Fruit fly (Drosophila melanogaster): Measurements from ENCODE around the gene GILT2.

Gene GILT2

DNA sequence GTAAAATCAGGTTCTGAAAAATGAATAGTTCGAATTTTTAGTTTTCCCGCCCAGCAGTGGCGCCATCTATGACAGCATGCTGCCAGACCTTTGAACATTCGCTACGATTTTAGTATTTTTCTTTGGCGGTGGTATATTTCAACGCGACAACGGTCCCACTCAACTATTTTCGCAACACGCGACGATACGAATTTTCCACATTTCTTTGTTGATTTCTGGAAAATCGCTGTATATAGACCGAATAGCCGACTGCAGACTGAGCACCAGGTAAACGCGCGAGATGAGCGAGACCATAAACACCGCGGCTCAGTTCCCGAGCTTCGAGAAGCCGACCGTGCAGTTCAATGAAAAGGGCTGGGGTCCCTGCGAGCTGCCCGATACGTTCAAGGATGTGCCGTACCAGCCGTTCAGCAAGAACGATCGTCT lies 1.2 kb downstream of the GILT2 start, which contains the start of gene eIF3d1 (continued):
- TF ChIP-seq ken (GFP tag; IDR thresholded peaks at IDR 0.05) (peak; percentile 44; the same call in 1 of the 3 replicates), CG11696 (GFP tag; IDR thresholded peaks at IDR 0.05) (no peak), pzg (GFP tag; optimal IDR thresholded peaks at IDR 0.05) (peak; percentile 95), Ets97D (GFP tag; optimal IDR thresholded peaks at IDR 0.05) (peak; percentile 77), CG2120 (GFP tag; optimal IDR thresholded peaks at IDR 0.05) (peak; percentile 34), CG12219 (GFP tag; optimal IDR thresholded peaks at IDR 0.05) (no peak), CG32767 (GFP tag; IDR thresholded peaks at IDR 0.05) (0 out of 2 replicates have a peak, but pooled peaks have one; percentile 17), CG30403 (GFP tag; optimal IDR thresholded peaks at IDR 0.05) (peak; percentile 20), vnd (GFP tag; IDR thresholded peaks at IDR 0.05; ENCODE audit: partially characterized antibody) (no peak), Opbp (GFP tag; IDR thresholded peaks at IDR 0.05; ENCODE audit: partially characterized antibody) (peak; percentile 41; the same call in 1 of the 3 replicates), HmgZ (tag; optimal IDR thresholded peaks at IDR 0.05) (peak; percentile 44), CG10267 (tag; optimal IDR thresholded peaks at IDR 0.05) (peak; percentile 58), Spps (tag; optimal IDR thresholded peaks at IDR 0.05) (no peak), pum (GFP tag; optimal IDR thresholded peaks at IDR 0.05) (peak; percentile 26), eve (GFP tag; optimal IDR thresholded peaks at IDR 0.05) (no peak), MESR4 (GFP tag; optimal IDR thresholded peaks at IDR 0.05) (peak; percentile 73), tgo (GFP tag; IDR thresholded peaks at IDR 0.05) (no peak), CG33213 (GFP tag; optimal IDR thresholded peaks at IDR 0.05) (peak; percentile 22), CG10274 (GFP tag; optimal IDR thresholded peaks at IDR 0.05) (no peak), Scr (GFP tag; IDR thresholded peaks at IDR 0.05; ENCODE audit: partially characterized antibody) (peak; percentile 25), Xbp1 (GFP tag; optimal IDR thresholded peaks at IDR 0.05) (peak; percentile 55), Bdp1 (GFP tag; optimal IDR thresholded peaks at IDR 0.05) (peak; percentile 41), dati (GFP tag; IDR thresholded peaks at IDR 0.05) (0 out of 2 replicates have a peak, but pooled peaks have one; percentile 20), Sin3A (optimal IDR thresholded peaks at IDR 0.05) (peak; percentile 73), Nf-YB (GFP tag; optimal IDR thresholded peaks at IDR 0.05) (no peak), chm (GFP tag; IDR thresholded peaks at IDR 0.05) (0 out of 2 replicates have a peak, but pooled peaks have one; percentile 37), twi (tag; optimal IDR thresholded peaks at IDR 0.05) (no peak), ewg (GFP tag; optimal IDR thresholded peaks at IDR 0.05) (peak; percentile 9), CG10654 (GFP tag; optimal IDR thresholded peaks at IDR 0.05) (peak; percentile 3), CG6689 (GFP tag; IDR thresholded peaks at IDR 0.05) (no peak), CG1603 (tag; optimal IDR thresholded peaks at IDR 0.05) (no peak), CG43689 (GFP tag; IDR thresholded peaks at IDR 0.05) (no peak), CG42726 (GFP tag; IDR thresholded peaks at IDR 0.05; ENCODE audit: partially characterized antibody) (peak; percentile 5; the same call in 1 of the 2 replicates), wek (GFP tag; optimal IDR thresholded peaks at IDR 0.05) (no peak), Bgb (GFP tag; IDR thresholded peaks at IDR 0.05; ENCODE audit: partially characterized antibody) (peak; percentile 21; the same call in 1 of the 2 replicates), CG7372 (GFP tag; IDR thresholded peaks at IDR 0.05) (no peak), CG8765 (GFP tag; IDR thresholded peaks at IDR 0.05) (0 out of 2 replicates have a peak, but pooled peaks have one; percentile 27), rib (GFP tag; IDR thresholded peaks at IDR 0.05) (peak; percentile 84), CG18476 (GFP tag; optimal IDR thresholded peaks at IDR 0.05) (no peak), Max (GFP tag; optimal IDR thresholded peaks at IDR 0.05) (peak; percentile 84), CG11456 (GFP tag; IDR thresholded peaks at IDR 0.05) (no peak), zfh2 (GFP tag; optimal IDR thresholded peaks at IDR 0.05) (peak; percentile 22), CG8290 (GFP tag; optimal IDR thresholded peaks at IDR 0.05) (peak; percentile 12), CG8290 (tag; optimal IDR thresholded peaks at IDR 0.05) (no peak), Dp (GFP tag; optimal IDR thresholded peaks at IDR 0.05) (peak; percentile 98), CG14710 (tag; optimal IDR thresholded peaks at IDR 0.05) (peak; percentile 69), sens (GFP tag) (peak; percentile 77), CHES-1-like (GFP tag; optimal IDR thresholded peaks at IDR 0.05) (peak; percentile 64), CG7556 (GFP tag; optimal IDR thresholded peaks at IDR 0.05) (no peak), CoRest (tag; optimal IDR thresholded peaks at IDR 0.05) (peak; percentile 53), da (GFP tag; optimal IDR thresholded peaks at IDR 0.05) (no peak)
